Fruit fly (Drosophila melanogaster) whole organism, larva: ENCODE results near the gene CG13614.

Source experiments
- noc ChIP-seq: fragments of 200-800 bp; sonication (Bioruptor generic); optimal IDR thresholded peaks from 3 replicates; lab custom pipeline; 2019; ENCODE audit warnings: missing biosample characterization, mild to moderate bottlenecking, missing genetic modification characterization, moderate library complexity

Gene CG13614

dm6 chr3R:24368064-24368463 is 1.3 kb upstream of the CG13614 start, which contains the start of the genes CG42812 and CG33341:
Gene CG42812, minus strand, starts transcription at chr3R:24368164.
Gene CG33341, plus strand, starts transcription at chr3R:24368358.
- no peak for TF ChIP-seq noc (tag; lab: Kevin White, UChicago)

- TF ChIP-seq noc (tag; lab: Kevin White, UChicago) = no peak
Measured at dm6 chr3R:24372662-24373061, 3.3 kb downstream of the CG13614 start, which contains the start of gene CG17782. Gene CG17782, minus strand, starts transcription at chr3R:24372762.

- no peak for TF ChIP-seq noc (tag; lab: Kevin White, UChicago)
Measured at dm6 chr3R:24375561-24375960, 6.2 kb downstream of the CG13614 start, which contains the start of gene CG17781. Gene CG17781, minus strand, starts transcription at chr3R:24375661.

- TF ChIP-seq noc (tag; lab: Kevin White, UChicago) = no peak
Measured at dm6 chr3R:24376565-24376964, 7.2 kb downstream of the CG13614 start, which contains the start of gene CG33342. Gene CG33342, plus strand, starts transcription at chr3R:24376865.

dm6 chr3R:24384952-24385351 is 15.6 kb downstream of the CG13614 start, which contains the start of gene CG17780:
Gene CG17780, minus strand, starts transcription at chr3R:24385052.
- TF ChIP-seq noc (tag; lab: Kevin White, UChicago) = no peak

- no peak for TF ChIP-seq noc (tag; lab: Kevin White, UChicago)
Measured at dm6 chr3R:24386434-24386833, 17.1 kb downstream of the CG13614 start.

dm6 chr3R:24390239-24390638 is 20.9 kb downstream of the CG13614 start, which contains the start of the genes CG5768 and CG13615:
Gene CG5768, minus strand, starts transcription at chr3R:24390339.
Gene CG13615, plus strand, starts transcription at chr3R:24390518.
- no peak for TF ChIP-seq noc (tag; lab: Kevin White, UChicago)

- no peak for TF ChIP-seq noc (tag; lab: Kevin White, UChicago)
Measured at dm6 chr3R:24392207-24392939, 23.0 kb downstream of the CG13614 start, which contains the start of gene CG13616. Gene CG13616, plus strand, starts transcription at chr3R:24392889.
